Fruit fly (Drosophila melanogaster) whole organism, pupa: ENCODE measurements around the gene UbcE2H.

ENCODE experiments used
- CG12605 ChIP-seq: fragments of 200-800 bp; sonication (Bioruptor generic); IDR thresholded peaks from 2 replicates; pipeline ENCODE4 v1.3.6; 2022; ENCODE audit warnings: missing biosample characterization, missing genetic modification characterization
- Pif1A ChIP-seq: fragments of 200-800 bp; sonication (Bioruptor generic); optimal IDR thresholded peaks from 3 replicates; lab custom pipeline; 2016; ENCODE audit warnings: missing biosample characterization, missing genetic modification characterization
- Snoo ChIP-seq: fragments of 200-800 bp; sonication (Bioruptor generic); optimal IDR thresholded peaks from 3 replicates; lab custom pipeline; 2017; ENCODE audit warnings: missing biosample characterization, mild to moderate bottlenecking, missing genetic modification characterization, inconsistent platforms
- rn ChIP-seq: fragments of 200-800 bp; sonication (Bioruptor generic); IDR thresholded peaks from 2 replicates; pipeline ENCODE4 v1.3.6; 2022; ENCODE audit warnings: missing biosample characterization, missing genetic modification characterization

DNA sequence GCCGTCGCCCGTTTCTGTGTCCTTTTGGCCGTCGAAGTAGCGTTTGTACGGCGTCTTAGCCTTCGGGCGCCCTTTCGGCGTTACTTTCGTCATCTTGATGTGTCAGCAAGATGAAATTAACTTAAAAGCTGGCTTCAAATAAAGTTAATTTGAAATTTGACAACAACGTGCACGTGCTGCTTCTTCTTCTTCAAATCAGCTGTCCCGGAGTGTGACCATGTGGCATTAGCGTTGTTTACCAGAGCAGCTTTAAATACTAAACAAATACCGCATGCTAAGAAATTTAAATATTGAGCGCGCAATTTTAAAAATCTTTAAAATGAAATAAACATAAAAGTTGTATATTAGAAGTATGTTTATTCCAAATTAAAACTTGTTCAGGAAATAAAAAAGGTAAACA is 27.1 kb upstream of the UbcE2H start, which contains the start of gene CG2260:
- TF ChIP-seq Pif1A (GFP tag; lab: Kevin White, UChicago): no peak
- no peak for TF ChIP-seq CG12605 (GFP tag; lab: Robert Waterston, UW)
- no peak for TF ChIP-seq rn (GFP tag; lab: Robert Waterston, UW)
- no peak for TF ChIP-seq Snoo (tag; lab: Kevin White, UChicago)
